Comparison of ENCODE assay signal across 7 worm cellular contexts in genomic region chrV:1892567-1893277, ce11.
TF ChIP-seq lines count a peak whose summit lies in the region.

Gene zig-11 (minus strand): TSS chrV:1892939.

TF ChIP-seq in whole organism, L1 larva, 84 proteins besides CTCF, POLR2A, EP300 and RAD21 (continues in another document):
- TF ChIP-seq zag-1 (tag; optimal IDR thresholded peaks at IDR 0.05; lab: Kevin White, UChicago) (no peak), fkh-8 (tag; optimal IDR thresholded peaks at IDR 0.05; lab: Kevin White, UChicago) (no peak), mef-2 (tag; optimal IDR thresholded peaks at IDR 0.05; lab: Kevin White, UChicago) (no peak), efl-1 (optimal IDR thresholded peaks at IDR 0.05; lab: Kevin White, UChicago) (peak; percentile 74 to 85), efl-1 (GFP tag; optimal IDR thresholded peaks at IDR 0.05 in 1 of 2; lab: Kevin White, UChicago) (peak; percentile 88 to 98), C16A3.4 (tag; optimal IDR thresholded peaks at IDR 0.05; lab: Kevin White, UChicago) (peak; percentile 18), ces-1 (GFP tag; optimal IDR thresholded peaks at IDR 0.05; lab: Kevin White, UChicago) (no peak), F16B12.6 (tag; optimal IDR thresholded peaks at IDR 0.05; lab: Kevin White, UChicago) (peak; percentile 81), nhr-85 (tag; lab: Kevin White, UChicago) (peak; percentile 76), unc-62 (GFP tag; optimal IDR thresholded peaks at IDR 0.05; lab: Kevin White, UChicago) (no peak), C04F5.9 (tag; optimal IDR thresholded peaks at IDR 0.05; lab: Kevin White, UChicago) (no peak), aly-2 (tag; optimal IDR thresholded peaks at IDR 0.05; lab: Kevin White, UChicago) (no peak), grh-1 (GFP tag; IDR thresholded peaks at IDR 0.05; lab: Robert Waterston, UW) (peak; percentile 61; the same call in 1 of the 2 replicates)

TF ChIP-seq in whole organism, L2 larva, 48 proteins besides CTCF, POLR2A, EP300 and RAD21:
- TF ChIP-seq C34F6.9 (tag; optimal IDR thresholded peaks at IDR 0.05; lab: Kevin White, UChicago) (peak; percentile 7), mab-5 (tag; optimal IDR thresholded peaks at IDR 0.05; lab: Kevin White, UChicago) (no peak), sem-4 (tag; optimal IDR thresholded peaks at IDR 0.05; lab: Kevin White, UChicago) (no peak), skn-1 (tag; optimal IDR thresholded peaks at IDR 0.05; lab: Kevin White, UChicago) (no peak), blmp-1 (tag; optimal IDR thresholded peaks at IDR 0.05; lab: Kevin White, UChicago; ENCODE audit: insufficient read depth) (peak; percentile 94), unc-55 (GFP tag; optimal IDR thresholded peaks at IDR 0.05; lab: Kevin White, UChicago) (peak; percentile 43), ama-1 (optimal IDR thresholded peaks at IDR 0.05; lab: Kevin White, UChicago) (no peak), lsy-2 (tag; optimal IDR thresholded peaks at IDR 0.05; lab: Kevin White, UChicago) (peak in 1 of 2 experiments; percentile 82), gmeb-1 (tag; optimal IDR thresholded peaks at IDR 0.05; lab: Kevin White, UChicago) (peak; percentile 63)

TF ChIP-seq in whole organism, L3 larva, 47 proteins besides CTCF, POLR2A, EP300 and RAD21:
- peak; percentile 28 for TF ChIP-seq lin-15B (tag; optimal IDR thresholded peaks at IDR 0.05; lab: Kevin White, UChicago)
- TF ChIP-seq zag-1 (tag; optimal IDR thresholded peaks at IDR 0.05; lab: Kevin White, UChicago) = no peak
- TF ChIP-seq nfya-1 (tag; optimal IDR thresholded peaks at IDR 0.05; lab: Kevin White, UChicago; ENCODE audit: insufficient read depth) = peak; percentile 49
TF ChIP-seq in whole organism, L3 larva: peak in this region for 2.

TF ChIP-seq in whole organism, L4 larva, 104 proteins besides CTCF, POLR2A, EP300 and RAD21:
- TF ChIP-seq lsy-2 (tag; optimal IDR thresholded peaks at IDR 0.05; lab: Kevin White, UChicago) = peak in 1 of 2 experiments; percentile 84
- peak; percentile 9 for TF ChIP-seq nhr-28 (tag; optimal IDR thresholded peaks at IDR 0.05; lab: Kevin White, UChicago)
- TF ChIP-seq gei-8 (GFP tag; optimal IDR thresholded peaks at IDR 0.05; lab: Kevin White, UChicago) = no peak
- TF ChIP-seq nhr-6 (tag; optimal IDR thresholded peaks at IDR 0.05; lab: Kevin White, UChicago) = peak; percentile 46
- peak; percentile 72 for TF ChIP-seq aha-1 (tag; lab: Kevin White, UChicago)
- no peak for TF ChIP-seq hlh-30 (tag; optimal IDR thresholded peaks at IDR 0.05; lab: Kevin White, UChicago; ENCODE audit: insufficient read depth)
- peak; percentile 25 for TF ChIP-seq mes-2 (tag; optimal IDR thresholded peaks at IDR 0.05; lab: Kevin White, UChicago; ENCODE audit: poor library complexity, severe bottlenecking)
- peak; percentile 73 for TF ChIP-seq dpl-1 (GFP tag; optimal IDR thresholded peaks at IDR 0.05; lab: Kevin White, UChicago)

TF ChIP-seq in whole organism, midembryonic, 9 proteins besides CTCF, POLR2A, EP300 and RAD21:
- TF ChIP-seq klf-2 (GFP tag; conservative IDR thresholded peaks at IDR 0.05; lab: Robert Waterston, UW) (no peak), ref-1 (GFP tag; conservative IDR thresholded peaks at IDR 0.05; lab: Robert Waterston, UW) (no peak), med-1 (GFP tag; optimal IDR thresholded peaks at IDR 0.05; lab: Kevin White, UChicago; ENCODE audit: insufficient read depth) (no peak), cog-1 (tag; optimal IDR thresholded peaks at IDR 0.05; lab: Kevin White, UChicago) (peak; percentile 13)

TF ChIP-seq in whole organism, mixed stage, embryonic, 35 proteins besides CTCF, POLR2A, EP300 and RAD21:
- TF ChIP-seq lsy-2 (tag; optimal IDR thresholded peaks at IDR 0.05; lab: Kevin White, UChicago) (peak; percentile 85), ham-2 (GFP tag; optimal IDR thresholded peaks at IDR 0.05; lab: Kevin White, UChicago) (no peak)
TF ChIP-seq in whole organism, mixed stage, embryonic: peak in this region for 1.

TF ChIP-seq in whole organism, young adult, 124 proteins besides CTCF, POLR2A, EP300 and RAD21:
- TF ChIP-seq F57A8.1 (GFP tag; optimal IDR thresholded peaks at IDR 0.05; lab: Kevin White, UChicago) = no peak
- no peak for TF ChIP-seq bed-1 (GFP tag; IDR thresholded peaks at IDR 0.05; lab: Robert Waterston, UW)
- no peak for TF ChIP-seq aptf-3 (GFP tag; IDR thresholded peaks at IDR 0.05; lab: Robert Waterston, UW)
- TF ChIP-seq F23B12.7 (tag; optimal IDR thresholded peaks at IDR 0.05; lab: Kevin White, UChicago; ENCODE audit: insufficient read depth) = peak; percentile 13
- no peak for TF ChIP-seq cebp-1 (GFP tag; IDR thresholded peaks at IDR 0.05; lab: Robert Waterston, UW)
- TF ChIP-seq cebp-1 (tag; optimal IDR thresholded peaks at IDR 0.05; lab: Kevin White, UChicago) = peak; percentile 53
- no peak for TF ChIP-seq nhr-27 (tag; optimal IDR thresholded peaks at IDR 0.05; lab: Kevin White, UChicago)
- peak in 1 of 3 experiments; percentile 32 for TF ChIP-seq lin-35 (GFP tag; optimal IDR thresholded peaks at IDR 0.05; lab: Kevin White, UChicago)
- TF ChIP-seq efl-1 (GFP tag; optimal IDR thresholded peaks at IDR 0.05; lab: Kevin White, UChicago) = peak; percentile 69
- peak; percentile 61 for TF ChIP-seq lin-54 (GFP tag; optimal IDR thresholded peaks at IDR 0.05; lab: Kevin White, UChicago)
- peak; percentile 16 for TF ChIP-seq lsl-1 (GFP tag; optimal IDR thresholded peaks at IDR 0.05; lab: Kevin White, UChicago)
